Worm (Caenorhabditis elegans): ENCODE data around the gene C08F8.2.

Gene C08F8.2

DNA sequence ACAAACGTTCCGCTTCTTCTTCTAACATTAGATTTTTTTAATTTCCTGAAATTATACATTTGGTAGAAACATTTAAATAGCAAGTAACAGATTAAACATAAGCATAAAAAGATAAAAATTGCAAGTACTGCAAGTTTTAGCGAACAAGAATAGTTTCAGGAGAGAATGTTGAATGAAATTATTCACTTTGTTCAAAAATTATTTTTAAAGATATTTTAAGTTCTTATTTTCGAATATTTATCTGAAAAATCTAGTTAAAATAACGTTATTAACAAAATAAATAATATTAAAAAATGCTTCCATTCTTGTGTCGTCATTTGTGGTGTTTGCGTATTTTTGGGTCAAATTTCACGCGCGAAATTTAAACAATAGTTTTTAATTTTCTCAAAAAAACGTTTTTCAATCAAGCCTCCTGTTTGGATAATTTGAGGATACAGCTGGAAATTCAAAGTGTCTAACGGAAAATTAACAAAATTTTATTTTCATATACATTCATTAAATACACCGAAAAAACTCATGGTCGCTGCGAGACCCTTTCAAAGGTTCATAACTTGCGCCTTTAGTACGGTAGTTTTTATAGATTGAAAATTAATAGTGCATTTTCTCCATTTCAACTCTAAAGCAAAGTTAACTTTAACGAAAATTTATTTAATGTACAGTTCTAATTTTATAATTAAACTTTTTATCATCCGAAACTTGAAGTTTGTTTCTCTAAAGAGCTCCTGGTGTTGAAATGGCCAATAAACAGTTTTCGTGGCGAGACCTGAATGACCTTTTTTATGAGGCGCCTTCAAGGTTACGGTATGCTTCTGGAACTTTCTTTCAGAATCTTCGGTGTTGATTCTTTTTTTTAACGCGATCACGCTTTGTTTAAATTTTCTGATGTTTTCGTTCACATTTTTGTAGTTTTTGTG, 8.2 kb upstream of the C08F8.2 start, which contains the start of gene skih-2:
TSS of gene skih-2 (minus strand) at position 51 of the 914 bp plus-strand sequence.
- TF ChIP-seq hsf-1 (GFP tag; IDR thresholded peaks at IDR 0.05), result peak; percentile 98
- peak; percentile 89 for TF ChIP-seq F33H1.4 (GFP tag; IDR thresholded peaks at IDR 0.05)
- 0 out of 2 replicates have a peak, but pooled peaks have one; percentile 15 for TF ChIP-seq ekl-4 (GFP tag; IDR thresholded peaks at IDR 0.05)
- no peak for TF ChIP-seq atf-7 (tag; optimal IDR thresholded peaks at IDR 0.05)
- peak; percentile 95 for TF ChIP-seq madf-6 (GFP tag; IDR thresholded peaks at IDR 0.05)
- peak; percentile 91 for TF ChIP-seq xnd-1 (tag; optimal IDR thresholded peaks at IDR 0.05)
- TF ChIP-seq madf-8 (GFP tag; conservative IDR thresholded peaks at IDR 0.05), result peak; percentile 78
- no peak for TF ChIP-seq snpc-4 (GFP tag; optimal IDR thresholded peaks at IDR 0.05)
- TF ChIP-seq snpc-4 (tag; optimal IDR thresholded peaks at IDR 0.05), result peak in 2 of 4 experiments; percentile 16 to 20
- no peak for TF ChIP-seq cebp-2 (GFP tag; IDR thresholded peaks at IDR 0.05)
- TF ChIP-seq nhr-90 (tag; optimal IDR thresholded peaks at IDR 0.05), result no peak
- no peak for TF ChIP-seq F55B11.4 (tag; optimal IDR thresholded peaks at IDR 0.05; ENCODE audit: borderline replicate concordance, insufficient read depth)
- TF ChIP-seq efl-1 (GFP tag; optimal IDR thresholded peaks at IDR 0.05), result peak; percentile 72
- TF ChIP-seq somi-1 (GFP tag; optimal IDR thresholded peaks at IDR 0.05), result no peak
- TF ChIP-seq ceh-91 (GFP tag; IDR thresholded peaks at IDR 0.05), result peak; percentile 73
- TF ChIP-seq ceh-100 (GFP tag; IDR thresholded peaks at IDR 0.05), result peak; percentile 44
- TF ChIP-seq rcor-1 (GFP tag; IDR thresholded peaks at IDR 0.05), result peak; percentile 30; the same call in 1 of the 2 replicates
- TF ChIP-seq nfyb-1 (GFP tag; IDR thresholded peaks at IDR 0.05), result peak; percentile 45; the same call in 1 of the 2 replicates
- TF ChIP-seq F49E8.2 (tag; optimal IDR thresholded peaks at IDR 0.05; ENCODE audit: insufficient read depth), result peak; percentile 66
- peak; percentile 93 for TF ChIP-seq lsl-1 (GFP tag; optimal IDR thresholded peaks at IDR 0.05)
- no peak for TF ChIP-seq pha-4 (tag; optimal IDR thresholded peaks at IDR 0.05)
- TF ChIP-seq him-1 (tag; optimal IDR thresholded peaks at IDR 0.05), result peak; percentile 2
- TF ChIP-seq snpc-3.4 (tag; optimal IDR thresholded peaks at IDR 0.05), result peak; percentile 14
- TF ChIP-seq lin-54 (GFP tag; optimal IDR thresholded peaks at IDR 0.05), result peak; percentile 75
- no peak for TF ChIP-seq K11D2.4 (GFP tag; IDR thresholded peaks at IDR 0.05)
- peak; percentile 70 for TF ChIP-seq dpl-1 (GFP tag; optimal IDR thresholded peaks at IDR 0.05)
- TF ChIP-seq lin-35 (GFP tag; optimal IDR thresholded peaks at IDR 0.05), result peak in 1 of 3 experiments; percentile 81
- peak; percentile 16 for TF ChIP-seq unc-130 (GFP tag; optimal IDR thresholded peaks at IDR 0.05)

DNA sequence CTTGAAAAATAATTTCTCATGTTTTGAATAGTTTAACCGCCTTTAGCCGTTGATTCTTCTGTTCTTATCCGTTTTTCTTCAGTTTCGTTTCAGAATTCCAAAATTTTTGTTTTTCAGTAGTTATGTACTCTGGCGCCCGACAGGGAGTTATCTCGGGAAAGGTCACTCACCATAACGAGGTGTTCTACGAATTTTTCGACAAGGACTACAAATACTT, 7.7 kb upstream of the C08F8.2 start, which contains the start of gene F01G4.4:
TSS of gene F01G4.4 (plus strand) at position 118 of the 217 bp plus-strand sequence.
- TF ChIP-seq zim-3 (tag; optimal IDR thresholded peaks at IDR 0.05) (no peak), ztf-22 (GFP tag; optimal IDR thresholded peaks at IDR 0.05) (no peak), lsl-1 (GFP tag; optimal IDR thresholded peaks at IDR 0.05) (no peak), mcd-1 (GFP tag; IDR thresholded peaks at IDR 0.05) (no peak), ceh-40 (GFP tag; IDR thresholded peaks at IDR 0.05) (no peak), lag-1 (GFP tag; IDR thresholded peaks at IDR 0.05) (no peak), lir-1 (GFP tag; conservative IDR thresholded peaks at IDR 0.05) (no peak), egrh-3 (GFP tag; IDR thresholded peaks at IDR 0.05) (no peak), pbrm-1 (GFP tag; IDR thresholded peaks at IDR 0.05) (no peak), bed-1 (GFP tag; IDR thresholded peaks at IDR 0.05) (no peak), madf-6 (GFP tag; IDR thresholded peaks at IDR 0.05) (no peak), ztf-28 (GFP tag; IDR thresholded peaks at IDR 0.05) (no peak), snpc-1.3 (tag; optimal IDR thresholded peaks at IDR 0.05; ENCODE audit: insufficient read depth) (no peak), atf-7 (tag; optimal IDR thresholded peaks at IDR 0.05) (no peak), Y95B8A.8 (GFP tag; IDR thresholded peaks at IDR 0.05) (no peak), C17E4.6 (GFP tag; IDR thresholded peaks at IDR 0.05) (no peak), ztf-3 (GFP tag; optimal IDR thresholded peaks at IDR 0.05) (no peak), bed-2 (GFP tag; IDR thresholded peaks at IDR 0.05) (no peak), tbp1 (GFP tag; optimal IDR thresholded peaks at IDR 0.05) (no peak)
